Fruit fly (Drosophila melanogaster): Measurements from ENCODE around the gene Polr1H.

Gene Polr1H

dm6 chr3R:21732901-21733300, 44.7 kb downstream of the Polr1H start:
- TF ChIP-seq noc (tag; optimal IDR thresholded peaks at IDR 0.05), result no peak

dm6 chr3R:21731682-21732081, 46.0 kb downstream of the Polr1H start:
- TF ChIP-seq noc (tag; optimal IDR thresholded peaks at IDR 0.05), result no peak

dm6 chr3R:21730955-21731354, 46.7 kb downstream of the Polr1H start:
- no peak for TF ChIP-seq noc (tag; optimal IDR thresholded peaks at IDR 0.05)
